Worm (Caenorhabditis elegans): ENCODE results near the gene F58F6.5.

DNA sequence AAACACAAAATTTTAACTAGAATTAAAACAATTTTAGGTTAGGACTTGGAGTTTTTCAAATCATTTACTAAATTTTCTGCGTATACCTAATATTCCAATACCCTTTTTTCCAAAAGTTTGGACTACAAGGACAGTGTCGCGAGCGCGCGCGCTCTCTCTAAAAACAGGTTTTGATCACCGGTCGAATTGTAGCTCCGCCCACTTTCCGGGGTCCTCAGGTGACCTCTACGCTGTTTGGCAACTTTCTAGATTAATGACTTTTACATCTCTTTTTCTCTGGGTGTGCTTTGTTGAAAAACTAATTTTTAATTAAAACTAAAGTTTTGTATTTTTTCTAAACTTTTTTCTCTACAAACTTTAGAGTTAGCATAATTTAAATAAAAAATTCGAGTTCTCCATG is 45.5 kb downstream of the F58F6.5 start:
- TF ChIP-seq tab-1 (GFP tag; IDR thresholded peaks at IDR 0.05) (no peak), flt-1 (GFP tag; IDR thresholded peaks at IDR 0.05) (no peak), ztf-23 (GFP tag; IDR thresholded peaks at IDR 0.05) (no peak), ztf-29 (GFP tag; IDR thresholded peaks at IDR 0.05) (no peak), med-1 (GFP tag; optimal IDR thresholded peaks at IDR 0.05; ENCODE audit: insufficient read depth) (no peak), klf-2 (GFP tag; conservative IDR thresholded peaks at IDR 0.05) (no peak), ref-1 (GFP tag; conservative IDR thresholded peaks at IDR 0.05) (no peak)
